Fruit fly (Drosophila melanogaster) whole organism, embryonic: ENCODE measurements around the gene Mur2B.

Source experiments
- CG15514 ChIP-seq: fragments of 200-800 bp; sonication (Bioruptor generic); optimal IDR thresholded peaks from 3 replicates; lab custom pipeline; 2017; ENCODE audit warnings: missing biosample characterization, missing genetic modification characterization, mild to moderate bottlenecking, moderate library complexity, missing genetic modification reagents
- CG16779 ChIP-seq: fragments of 200-800 bp; sonication (Bioruptor generic); IDR thresholded peaks from 2 replicates; pipeline ENCODE4 v1.3.6; 2022; ENCODE audit warnings: missing biosample characterization, missing genetic modification characterization
- CG31224 ChIP-seq: fragments of 200-800 bp; sonication (Bioruptor generic); IDR thresholded peaks from 2 replicates; pipeline ENCODE4 v1.3.6; 2022; ENCODE audit warnings: missing biosample characterization, missing genetic modification characterization
- CG3995 ChIP-seq: fragments of 200-800 bp; sonication (Bioruptor generic); optimal IDR thresholded peaks from 3 replicates; lab custom pipeline; 2016; ENCODE audit warnings: missing biosample characterization, missing genetic modification characterization
- run ChIP-seq: fragments of 200-800 bp; sonication (Bioruptor generic); optimal IDR thresholded peaks from 3 replicates; lab custom pipeline; 2018; ENCODE audit warnings: missing biosample characterization, mild to moderate bottlenecking, missing genetic modification characterization
- sim ChIP-seq: fragments of 200-800 bp; sonication (Bioruptor generic); IDR thresholded peaks from 2 replicates; pipeline ENCODE4 v1.3.6; 2022; ENCODE audit warnings: missing biosample characterization, missing genetic modification characterization
- tna ChIP-seq: fragments of 200-800 bp; sonication (Bioruptor generic); IDR thresholded peaks from 2 replicates; pipeline ENCODE4 v1.3.6; 2022; ENCODE audit warnings: missing biosample characterization, missing genetic modification characterization; ENCODE audit not compliant: partially characterized antibody

DNA sequence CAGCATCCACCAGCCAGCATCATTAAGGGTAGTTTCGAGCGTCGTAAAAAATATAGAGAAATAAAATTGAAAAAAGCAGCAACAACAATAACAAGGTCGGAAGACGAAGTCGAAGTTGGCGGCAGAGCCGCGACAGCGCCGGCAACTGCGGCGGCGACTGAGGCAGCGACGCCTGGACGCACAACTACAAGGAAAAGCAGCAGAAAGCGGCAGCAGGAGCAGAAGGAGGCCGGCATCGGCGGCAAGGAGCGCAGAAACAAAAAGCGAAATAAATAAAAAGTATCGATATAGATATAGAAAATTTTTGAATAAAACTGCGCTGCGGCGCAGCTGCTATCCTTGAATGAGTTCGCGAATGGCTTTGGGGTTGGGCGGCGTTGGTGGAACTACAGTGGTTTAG lies 74.7 kb downstream of the Mur2B start:
- peak; percentile 55; the same call in 1 of the 2 replicates for TF ChIP-seq CG31224 (GFP tag; lab: Robert Waterston, UW)
- TF ChIP-seq CG16779 (GFP tag; lab: Robert Waterston, UW) = no peak
- TF ChIP-seq CG3995 (GFP tag; lab: Kevin White, UChicago) = no peak
- no peak for TF ChIP-seq sim (GFP tag; lab: Robert Waterston, UW)
- no peak for TF ChIP-seq CG15514 (GFP tag; lab: Kevin White, UChicago)
- TF ChIP-seq run (tag; lab: Kevin White, UChicago) = no peak
- TF ChIP-seq tna = no peak
